Fruit fly (Drosophila melanogaster) whole organism, embryonic: ENCODE data around the gene CG33293.

Source experiments
- ATbp ChIP-seq: fragments of 200-800 bp; sonication (Bioruptor generic); optimal IDR thresholded peaks from 2 replicates; lab custom pipeline; 2017; ENCODE audit warnings: missing biosample characterization, mild to moderate bottlenecking, missing genetic modification characterization, missing genetic modification reagents
- Abd-B ChIP-seq: fragments of 200-800 bp; sonication (Bioruptor generic); optimal IDR thresholded peaks from 2 replicates; lab custom pipeline; 2018; ENCODE audit warnings: missing biosample characterization, mild to moderate bottlenecking, missing genetic modification characterization, moderate library complexity
- Adf1 ChIP-seq: fragments of 200-800 bp; sonication (Bioruptor generic); IDR thresholded peaks from 2 replicates; pipeline ENCODE4 v1.3.6; 2022; ENCODE audit warnings: missing biosample characterization, missing genetic modification characterization
- BtbVII ChIP-seq: fragments of 200-800 bp; sonication (Bioruptor generic); optimal IDR thresholded peaks from 3 replicates; lab custom pipeline; 2017; ENCODE audit warnings: missing biosample characterization, mild to moderate bottlenecking, missing genetic modification characterization
- CG10366 ChIP-seq: fragments of 200-800 bp; sonication (Bioruptor generic); IDR thresholded peaks from 2 replicates; pipeline ENCODE4 v1.3.6; 2022; ENCODE audit warnings: missing biosample characterization, missing genetic modification characterization
- CG11247 ChIP-seq: fragments of 200-800 bp; sonication (Bioruptor generic); IDR thresholded peaks from 2 replicates; pipeline ENCODE4 v1.3.6; 2022; ENCODE audit warnings: missing biosample characterization, missing genetic modification characterization
- CG11398 ChIP-seq: fragments of 200-800 bp; sonication (Bioruptor generic); optimal IDR thresholded peaks from 2 replicates; lab custom pipeline; 2016; ENCODE audit warnings: missing biosample characterization, missing genetic modification characterization
- CG11560 ChIP-seq: fragments of 200-800 bp; sonication (Bioruptor generic); IDR thresholded peaks from 3 replicates; pipeline ENCODE4 v1.3.6; 2022; ENCODE audit warnings: missing biosample characterization, missing genetic modification characterization
- CG12155 ChIP-seq: fragments of 200-800 bp; sonication (Bioruptor generic); optimal IDR thresholded peaks from 3 replicates; lab custom pipeline; 2016; ENCODE audit warnings: missing biosample characterization, missing genetic modification characterization
- CG1233 ChIP-seq: fragments of 200-800 bp; sonication (Bioruptor generic); optimal IDR thresholded peaks from 4 replicates; lab custom pipeline; 2018; ENCODE audit warnings: missing biosample characterization, mild to moderate bottlenecking, missing genetic modification characterization
- CG12769 ChIP-seq: fragments of 200-800 bp; sonication (Bioruptor generic); optimal IDR thresholded peaks from 2 replicates; lab custom pipeline; 2019; ENCODE audit warnings: missing biosample characterization, mild to moderate bottlenecking, missing genetic modification characterization, moderate library complexity
- CG13424 ChIP-seq: fragments of 200-800 bp; sonication (Bioruptor generic); optimal IDR thresholded peaks from 2 replicates; lab custom pipeline; 2019; ENCODE audit warnings: missing biosample characterization, mild to moderate bottlenecking, missing genetic modification characterization, moderate library complexity
- CG15269 ChIP-seq: fragments of 200-800 bp; sonication (Bioruptor generic); optimal IDR thresholded peaks from 2 replicates; lab custom pipeline; 2018; ENCODE audit warnings: missing biosample characterization, mild to moderate bottlenecking, missing genetic modification characterization, moderate library complexity
- CG15479 ChIP-seq: fragments of 200-800 bp; sonication (Bioruptor generic); optimal IDR thresholded peaks from 3 replicates; lab custom pipeline; 2019; ENCODE audit warnings: missing biosample characterization, mild to moderate bottlenecking, missing genetic modification characterization, moderate library complexity
- CG15514 ChIP-seq: fragments of 200-800 bp; sonication (Bioruptor generic); optimal IDR thresholded peaks from 3 replicates; lab custom pipeline; 2017; ENCODE audit warnings: missing biosample characterization, missing genetic modification characterization, mild to moderate bottlenecking, moderate library complexity, missing genetic modification reagents
- CG15601 ChIP-seq: fragments of 200-800 bp; sonication (Bioruptor generic); optimal IDR thresholded peaks from 3 replicates; lab custom pipeline; 2019; ENCODE audit warnings: missing biosample characterization, mild to moderate bottlenecking, missing genetic modification characterization, moderate library complexity
- CG17361 ChIP-seq: fragments of 200-800 bp; sonication (Bioruptor generic); IDR thresholded peaks from 3 replicates; pipeline ENCODE4 v1.3.6; 2022; ENCODE audit warnings: missing biosample characterization, missing genetic modification characterization
- CG17568 ChIP-seq: fragments of 200-800 bp; sonication (Bioruptor generic); optimal IDR thresholded peaks from 2 replicates; lab custom pipeline; 2018; ENCODE audit warnings: missing biosample characterization, mild to moderate bottlenecking, missing genetic modification characterization, moderate library complexity
- CG17612 ChIP-seq: fragments of 200-800 bp; sonication (Bioruptor generic); IDR thresholded peaks from 2 replicates; pipeline ENCODE4 v1.3.6; 2022; ENCODE audit warnings: missing biosample characterization, missing genetic modification characterization
- CG17829 ChIP-seq: fragments of 200-800 bp; optimal IDR thresholded peaks from 2 replicates; lab custom pipeline; 2019; ENCODE audit warnings: missing biosample characterization, mild to moderate bottlenecking, missing genetic modification characterization, moderate library complexity
- CG18619 ChIP-seq: fragments of 200-800 bp; sonication (Bioruptor generic); optimal IDR thresholded peaks from 3 replicates; lab custom pipeline; 2017; ENCODE audit warnings: missing biosample characterization, mild to moderate bottlenecking, missing genetic modification characterization
- CG2202 ChIP-seq: fragments of 200-800 bp; sonication (Bioruptor generic); optimal IDR thresholded peaks from 2 replicates; lab custom pipeline; 2018; ENCODE audit warnings: missing biosample characterization, mild to moderate bottlenecking, missing genetic modification characterization
- CG33213 ChIP-seq: fragments of 200-800 bp; sonication (Bioruptor generic); optimal IDR thresholded peaks from 3 replicates; lab custom pipeline; 2016; ENCODE audit warnings: missing biosample characterization, missing genetic modification characterization
- CG3407 ChIP-seq: fragments of 200-800 bp; sonication (Bioruptor generic); optimal IDR thresholded peaks from 2 replicates; lab custom pipeline; 2018; ENCODE audit warnings: missing biosample characterization, mild to moderate bottlenecking, missing genetic modification characterization
- CG42726 ChIP-seq: fragments of 200-800 bp; sonication (Bioruptor generic); IDR thresholded peaks from 2 replicates; pipeline ENCODE4 v1.3.6; 2022; ENCODE audit warnings: missing biosample characterization, missing genetic modification characterization; ENCODE audit not compliant: partially characterized antibody
- CG43689 ChIP-seq: fragments of 200-800 bp; sonication (Bioruptor generic); IDR thresholded peaks from 2 replicates; pipeline ENCODE4 v1.3.6; 2022; ENCODE audit warnings: missing biosample characterization, missing genetic modification characterization
- CG6272 ChIP-seq: fragments of 200-800 bp; sonication (Bioruptor generic); IDR thresholded peaks from 2 replicates; pipeline ENCODE4 v1.3.6; 2022; ENCODE audit warnings: missing biosample characterization, missing genetic modification characterization
- CG9932 ChIP-seq: fragments of 200-800 bp; sonication (Bioruptor generic); IDR thresholded peaks from 2 replicates; pipeline ENCODE4 v1.3.6; 2022; ENCODE audit warnings: missing biosample characterization, missing genetic modification characterization
- CrebB ChIP-seq: fragments of 200-800 bp; sonication (Bioruptor generic); optimal IDR thresholded peaks from 3 replicates; lab custom pipeline; 2018; ENCODE audit warnings: missing biosample characterization, mild to moderate bottlenecking, missing genetic modification characterization
- Dbx ChIP-seq: fragments of 200-800 bp; sonication (Bioruptor generic); IDR thresholded peaks from 3 replicates; pipeline ENCODE4 v1.3.6; 2022; ENCODE audit warnings: missing biosample characterization, missing genetic modification characterization
- Doc3 ChIP-seq: fragments of 200-800 bp; sonication (Bioruptor generic); IDR thresholded peaks from 3 replicates; pipeline ENCODE4 v1.3.6; 2022; ENCODE audit warnings: missing biosample characterization, missing genetic modification characterization; ENCODE audit not compliant: partially characterized antibody
- Hand ChIP-seq: fragments of 200-800 bp; sonication (Bioruptor generic); optimal IDR thresholded peaks from 2 replicates; lab custom pipeline; 2017; ENCODE audit warnings: mild to moderate bottlenecking, missing biosample characterization, missing genetic modification reagents, missing genetic modification characterization
- HmgZ ChIP-seq: fragments of 200-800 bp; sonication (Bioruptor generic); optimal IDR thresholded peaks from 2 replicates; lab custom pipeline; 2018; ENCODE audit warnings: missing biosample characterization, mild to moderate bottlenecking, missing genetic modification characterization
- Med ChIP-seq: fragments of 200-800 bp; sonication (Bioruptor generic); peaks from one replicate; lab custom pipeline; 2016; ENCODE audit warnings: missing biosample characterization, missing genetic modification characterization, mild to moderate bottlenecking, inconsistent platforms, moderate library complexity
- NFAT ChIP-seq: fragments of 200-800 bp; sonication (Bioruptor generic); IDR thresholded peaks from 2 replicates; pipeline ENCODE4 v1.3.6; 2022; ENCODE audit warnings: missing biosample characterization, missing genetic modification characterization
- Nf-YA ChIP-seq: fragments of 200-800 bp; sonication (Bioruptor generic); IDR thresholded peaks from 2 replicates; pipeline ENCODE4 v1.3.6; 2022; ENCODE audit warnings: missing biosample characterization, missing genetic modification characterization
- Poxn ChIP-seq: fragments of 200-800 bp; sonication (Bioruptor generic); IDR thresholded peaks from 2 replicates; pipeline ENCODE4 v1.3.6; 2022; ENCODE audit warnings: missing biosample characterization, missing genetic modification characterization
- Scr ChIP-seq: fragments of 200-800 bp; sonication (Bioruptor generic); IDR thresholded peaks from 2 replicates; pipeline ENCODE4 v1.3.6; 2022; ENCODE audit warnings: missing biosample characterization, missing genetic modification characterization; ENCODE audit not compliant: partially characterized antibody
- Sox100B ChIP-seq: fragments of 200-800 bp; sonication (Bioruptor generic); optimal IDR thresholded peaks from 3 replicates; lab custom pipeline; 2018; ENCODE audit warnings: missing biosample characterization, mild to moderate bottlenecking, missing genetic modification characterization
- bsh ChIP-seq, 2 experiments: fragments of 200-800 bp; sonication (Bioruptor generic); optimal IDR thresholded peaks; 2 replicates each; lab custom pipeline; 2017 to 2018; ENCODE audit warnings: mild to moderate bottlenecking in 2 of 2, missing biosample characterization in 2 of 2, missing genetic modification characterization in 2 of 2, moderate library complexity in 1 of 2
- cg ChIP-seq: fragments of 200-800 bp; sonication (Bioruptor generic); optimal IDR thresholded peaks from 3 replicates; lab custom pipeline; 2019; ENCODE audit warnings: missing biosample characterization, mild to moderate bottlenecking, missing genetic modification characterization, moderate library complexity
- chinmo ChIP-seq: fragments of 200-800 bp; sonication (Bioruptor generic); IDR thresholded peaks from 4 replicates; pipeline ENCODE4 v1.3.6; 2022; ENCODE audit warnings: missing biosample characterization, missing genetic modification characterization; ENCODE audit not compliant: partially characterized antibody
- emc ChIP-seq: fragments of 200-800 bp; sonication (Bioruptor generic); optimal IDR thresholded peaks from 2 replicates; lab custom pipeline; 2016; ENCODE audit warnings: missing biosample characterization, missing genetic modification characterization
- ftz-f1 ChIP-seq: fragments of 200-800 bp; sonication (Bioruptor generic); optimal IDR thresholded peaks from 2 replicates; lab custom pipeline; 2016; ENCODE audit warnings: missing biosample characterization, missing genetic modification characterization
- insv ChIP-seq, 2 experiments: fragments of 200-800 bp; sonication (Bioruptor generic); optimal IDR thresholded peaks; 3 replicates each; lab custom pipeline; 2016 to 2018; ENCODE audit warnings: missing biosample characterization in 2 of 2, missing genetic modification characterization in 2 of 2
- nom ChIP-seq: fragments of 200-800 bp; sonication (Bioruptor generic); optimal IDR thresholded peaks from 2 replicates; lab custom pipeline; 2017; ENCODE audit warnings: missing biosample characterization, missing genetic modification characterization, mild to moderate bottlenecking, moderate library complexity, missing genetic modification reagents
- pho ChIP-seq: fragments of 200-800 bp; sonication (Bioruptor generic); optimal IDR thresholded peaks from 2 replicates; lab custom pipeline; 2016; ENCODE audit warnings: missing biosample characterization, missing genetic modification characterization
- slbo ChIP-seq: fragments of 200-800 bp; sonication (Bioruptor generic); IDR thresholded peaks from 2 replicates; pipeline ENCODE4 v1.3.6; 2022; ENCODE audit warnings: missing biosample characterization, missing genetic modification characterization
- sr ChIP-seq: fragments of 200-800 bp; sonication (Bioruptor generic); IDR thresholded peaks from 3 replicates; pipeline ENCODE4 v1.3.6; 2022; ENCODE audit warnings: missing biosample characterization, missing genetic modification characterization
- zen ChIP-seq: fragments of 200-800 bp; sonication (Bioruptor generic); optimal IDR thresholded peaks from 3 replicates; lab custom pipeline; 2018; ENCODE audit warnings: missing biosample characterization, mild to moderate bottlenecking, missing genetic modification characterization, moderate library complexity

Gene CG33293

dm6 chr3R:5217278-5217714 lies 23.2 kb downstream of the CG33293 start, which contains the start of gene cno (continued):
- peak; percentile 48; the same call in 1 of the 2 replicates for TF ChIP-seq CG42726 (GFP tag; lab: Robert Waterston, UW)
- no peak for TF ChIP-seq emc (GFP tag; lab: Kevin White, UChicago)
- peak; percentile 32; the same call in 1 of the 2 replicates for TF ChIP-seq CG9932
- 0 out of 3 replicates have a peak, but pooled peaks have one; percentile 17 for TF ChIP-seq CG17361 (GFP tag; lab: Robert Waterston, UW)
- TF ChIP-seq CG11398, result peak; percentile 9
- TF ChIP-seq HmgZ (tag; lab: Kevin White, UChicago), result peak; percentile 56
- TF ChIP-seq Nf-YA, result no peak
- no peak for TF ChIP-seq CG10366 (GFP tag; lab: Robert Waterston, UW)
- no peak for TF ChIP-seq cg (GFP tag; lab: Kevin White, UChicago)
- peak; percentile 72 for TF ChIP-seq CG15514 (GFP tag; lab: Kevin White, UChicago)
- TF ChIP-seq ftz-f1 (GFP tag; lab: Kevin White, UChicago), result no peak
- peak; percentile 90 for TF ChIP-seq Adf1
- no peak for TF ChIP-seq Doc3 (GFP tag; lab: Robert Waterston, UW)
- TF ChIP-seq slbo, result peak; percentile 33; the same call in 1 of the 2 replicates
- TF ChIP-seq CG12155 (GFP tag; lab: Kevin White, UChicago), result no peak
- peak; percentile 5 for TF ChIP-seq CG13424 (tag; lab: Kevin White, UChicago)
- no peak for TF ChIP-seq NFAT (GFP tag; lab: Robert Waterston, UW)
- peak; percentile 94 for TF ChIP-seq CG33213 (GFP tag; lab: Kevin White, UChicago)
- no peak for TF ChIP-seq CG1233 (GFP tag; lab: Kevin White, UChicago)
- no peak for TF ChIP-seq ATbp (GFP tag; lab: Kevin White, UChicago)
- TF ChIP-seq Dbx (GFP tag; lab: Robert Waterston, UW), result 0 out of 3 replicates have a peak, but pooled peaks have one; percentile 37
- no peak for TF ChIP-seq chinmo (GFP tag; lab: Robert Waterston, UW)
- no peak for TF ChIP-seq CG11247 (GFP tag; lab: Robert Waterston, UW)
- no peak for TF ChIP-seq CG17568 (GFP tag; lab: Kevin White, UChicago)
- no peak for TF ChIP-seq CG11560
- no peak for TF ChIP-seq CG2202 (tag; lab: Kevin White, UChicago)
- TF ChIP-seq CrebB (tag; lab: Kevin White, UChicago), result peak; percentile 20
- TF ChIP-seq CG15479 (GFP tag; lab: Kevin White, UChicago), result peak; percentile 79
- TF ChIP-seq zen (tag; lab: Kevin White, UChicago), result peak; percentile 6
- peak; percentile 67 for TF ChIP-seq nom (GFP tag; lab: Kevin White, UChicago)
- TF ChIP-seq bsh (GFP tag; optimal IDR thresholded peaks at IDR 0.05; lab: Kevin White, UChicago), result peak; percentile 4 to 19
- TF ChIP-seq Poxn, result no peak
- TF ChIP-seq CG12769 (tag; lab: Kevin White, UChicago), result peak; percentile 17
- TF ChIP-seq CG18619 (GFP tag; lab: Kevin White, UChicago), result peak; percentile 1
- TF ChIP-seq sr, result no peak
- no peak for TF ChIP-seq CG43689 (GFP tag; lab: Robert Waterston, UW)
- no peak for TF ChIP-seq CG6272 (GFP tag; lab: Robert Waterston, UW)
- TF ChIP-seq CG15269 (tag; lab: Kevin White, UChicago), result peak; percentile 21
- peak; percentile 21 for TF ChIP-seq pho (GFP tag; lab: Kevin White, UChicago)
- no peak for TF ChIP-seq Sox100B (GFP tag; lab: Kevin White, UChicago)
- TF ChIP-seq Abd-B (GFP tag; lab: Kevin White, UChicago), result no peak
- peak; percentile 67 for TF ChIP-seq CG15601 (tag; lab: Kevin White, UChicago)
- TF ChIP-seq Scr (GFP tag; lab: Robert Waterston, UW), result 0 out of 2 replicates have a peak, but pooled peaks have one; percentile 22
- TF ChIP-seq CG3407 (GFP tag; lab: Kevin White, UChicago), result no peak
- no peak for TF ChIP-seq Hand (GFP tag; lab: Kevin White, UChicago)
- no peak for TF ChIP-seq CG17612 (GFP tag; lab: Robert Waterston, UW)
- peak; percentile 89 for TF ChIP-seq Med
- peak; percentile 61 for TF ChIP-seq CG17829
- TF ChIP-seq insv (GFP tag; optimal IDR thresholded peaks at IDR 0.05; lab: Kevin White, UChicago), result peak in 1 of 2 experiments; percentile 8
- TF ChIP-seq BtbVII (GFP tag; lab: Kevin White, UChicago), result peak; percentile 18
